Worm (Caenorhabditis elegans): Measurements from ENCODE around the gene T03D8.6.

T03D8.6 gene

DNA sequence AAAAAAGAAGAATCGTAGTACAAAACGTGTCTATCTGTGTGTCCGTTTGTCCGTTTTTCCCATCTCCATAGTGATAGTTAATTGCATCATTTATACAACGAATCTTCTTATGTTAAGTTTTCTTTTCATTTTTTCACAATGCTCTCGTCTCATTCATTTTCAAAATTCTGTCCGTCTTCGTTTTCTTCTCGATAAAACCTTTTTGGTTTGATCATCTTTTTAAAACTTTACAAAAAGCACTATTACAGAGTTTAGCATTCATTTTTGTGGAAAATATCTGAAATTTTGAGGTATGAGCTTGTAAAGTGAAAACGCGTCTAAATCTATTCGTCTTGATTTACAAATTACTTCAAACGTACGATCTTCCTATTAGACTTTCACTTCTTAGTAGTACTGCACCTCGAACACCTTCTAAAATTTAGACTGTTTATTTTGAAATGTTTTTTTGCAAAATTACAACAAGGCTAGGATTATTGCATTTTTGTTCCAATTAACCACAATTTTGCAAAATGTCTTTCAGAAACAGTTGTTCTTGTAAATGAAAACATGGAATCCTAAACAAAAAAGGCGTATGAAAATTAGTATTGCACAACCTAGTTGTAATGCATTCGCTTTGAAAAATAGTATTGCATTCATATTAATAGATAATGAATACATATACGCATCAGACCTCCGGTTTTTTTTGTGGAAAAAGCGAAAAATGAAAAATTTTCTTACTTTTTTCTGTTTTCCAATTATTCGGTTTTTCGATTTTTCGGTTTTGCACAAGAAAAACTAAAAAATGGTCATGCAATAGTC, 34.9 kb downstream of the T03D8.6 start:
- peak; percentile 29 for TF ChIP-seq elt-2 (tag; optimal IDR thresholded peaks at IDR 0.05)
- no peak for TF ChIP-seq unc-62 (GFP tag; optimal IDR thresholded peaks at IDR 0.05)
- TF ChIP-seq fkh-2 (tag; optimal IDR thresholded peaks at IDR 0.05) = no peak
- TF ChIP-seq aly-2 (tag; optimal IDR thresholded peaks at IDR 0.05) = peak; percentile 53
- TF ChIP-seq hmg-11 (tag; optimal IDR thresholded peaks at IDR 0.05) = no peak
- no peak for TF ChIP-seq ztf-11 (tag; optimal IDR thresholded peaks at IDR 0.05)
- no peak for TF ChIP-seq R02D3.7 (tag; optimal IDR thresholded peaks at IDR 0.05)
- no peak for TF ChIP-seq egl-5 (tag; optimal IDR thresholded peaks at IDR 0.05)
- no peak for TF ChIP-seq snpc-4 (tag; optimal IDR thresholded peaks at IDR 0.05)
- peak; percentile 37 for TF ChIP-seq ceh-28 (tag; optimal IDR thresholded peaks at IDR 0.05)
- TF ChIP-seq nhr-77 (tag; optimal IDR thresholded peaks at IDR 0.05) = no peak
- TF ChIP-seq lin-15B (tag; optimal IDR thresholded peaks at IDR 0.05) = no peak
- no peak for TF ChIP-seq jun-1 (tag; optimal IDR thresholded peaks at IDR 0.05)
- TF ChIP-seq nhr-11 (tag; optimal IDR thresholded peaks at IDR 0.05) = no peak
- TF ChIP-seq ama-1 (optimal IDR thresholded peaks at IDR 0.05) = peak; percentile 1
- no peak for TF ChIP-seq nhr-76 (tag; optimal IDR thresholded peaks at IDR 0.05)
- no peak for TF ChIP-seq nhr-28 (tag; optimal IDR thresholded peaks at IDR 0.05)

DNA sequence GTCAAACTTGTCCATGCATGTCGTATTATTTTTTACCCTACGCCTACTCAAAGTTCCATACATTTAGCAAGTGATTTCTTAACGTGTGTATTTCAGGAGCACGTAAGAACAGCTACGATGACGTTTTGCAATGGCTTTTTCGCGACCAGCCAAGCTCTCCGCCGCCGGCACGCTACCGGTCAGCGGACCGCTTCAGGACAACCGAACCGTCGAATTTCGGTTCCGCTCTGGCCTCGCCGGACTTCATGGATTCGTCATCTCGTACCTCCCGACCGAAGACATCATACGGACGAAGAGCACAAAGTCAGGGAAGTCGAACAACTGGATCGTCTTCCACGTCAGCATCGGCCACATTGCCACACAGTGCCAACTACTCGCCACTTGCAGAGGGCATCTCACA, 36.5 kb downstream of the T03D8.6 start:
- no peak for TF ChIP-seq ama-1 (optimal IDR thresholded peaks at IDR 0.05)
- TF ChIP-seq elt-2 (tag; optimal IDR thresholded peaks at IDR 0.05) = no peak
- TF ChIP-seq ceh-82 (tag; optimal IDR thresholded peaks at IDR 0.05) = no peak
- no peak for TF ChIP-seq nhr-76 (tag; optimal IDR thresholded peaks at IDR 0.05)
- no peak for TF ChIP-seq mml-1 (tag; optimal IDR thresholded peaks at IDR 0.05)
- no peak for TF ChIP-seq zag-1 (tag; optimal IDR thresholded peaks at IDR 0.05)
- TF ChIP-seq ceh-16 (tag; optimal IDR thresholded peaks at IDR 0.05) = no peak
- TF ChIP-seq fkh-10 (GFP tag; optimal IDR thresholded peaks at IDR 0.05) = no peak
- TF ChIP-seq eor-1 (tag; optimal IDR thresholded peaks at IDR 0.05) = no peak
- TF ChIP-seq nhr-237 (tag; optimal IDR thresholded peaks at IDR 0.05) = no peak
- no peak for TF ChIP-seq lsy-12 (tag; optimal IDR thresholded peaks at IDR 0.05)
- TF ChIP-seq egl-27 (tag; optimal IDR thresholded peaks at IDR 0.05) = no peak
- TF ChIP-seq nhr-77 (tag; optimal IDR thresholded peaks at IDR 0.05) = no peak
- no peak for TF ChIP-seq mdl-1 (tag; optimal IDR thresholded peaks at IDR 0.05)
- no peak for TF ChIP-seq ztf-4 (tag; optimal IDR thresholded peaks at IDR 0.05)

DNA sequence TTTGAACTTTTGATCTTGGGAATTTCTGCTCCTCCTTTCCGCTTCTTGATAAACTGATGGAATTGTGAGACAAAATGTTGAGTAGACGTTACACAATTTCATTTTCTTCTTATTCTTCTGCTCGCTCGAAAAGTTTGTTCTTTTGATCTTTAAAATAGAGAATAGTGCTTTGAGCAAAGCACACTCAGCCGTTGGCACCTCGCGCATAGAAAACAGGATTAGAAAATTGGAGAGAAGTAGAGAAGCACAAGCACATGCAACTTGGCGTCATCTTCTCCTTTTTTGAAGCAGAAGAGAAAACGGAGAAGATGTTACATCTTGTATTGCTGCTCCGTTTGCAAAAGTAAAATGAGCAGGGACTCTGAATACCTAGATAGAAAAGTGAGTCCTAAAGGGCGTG, 37.9 kb downstream of the T03D8.6 start:
- peak; percentile 33 for TF ChIP-seq lin-15B (tag; optimal IDR thresholded peaks at IDR 0.05)
- peak; percentile 48 for TF ChIP-seq lsy-12 (tag; optimal IDR thresholded peaks at IDR 0.05)
- peak; percentile 3 for TF ChIP-seq ceh-28 (tag; optimal IDR thresholded peaks at IDR 0.05)
- TF ChIP-seq mdl-1 (tag; optimal IDR thresholded peaks at IDR 0.05) = peak; percentile 24
- TF ChIP-seq ama-1 (optimal IDR thresholded peaks at IDR 0.05) = peak; percentile 86
- TF ChIP-seq fkh-10 (GFP tag; optimal IDR thresholded peaks at IDR 0.05) = peak; percentile 98
- TF ChIP-seq nfya-1 (tag; optimal IDR thresholded peaks at IDR 0.05; ENCODE audit: insufficient read depth) = peak; percentile 87
- no peak for TF ChIP-seq nhr-77 (tag; optimal IDR thresholded peaks at IDR 0.05)
- peak; percentile 38 for TF ChIP-seq hmg-11 (tag; optimal IDR thresholded peaks at IDR 0.05)
- TF ChIP-seq lin-39 (tag; optimal IDR thresholded peaks at IDR 0.05) = peak; percentile 33
- TF ChIP-seq ceh-16 (tag; optimal IDR thresholded peaks at IDR 0.05) = no peak

DNA sequence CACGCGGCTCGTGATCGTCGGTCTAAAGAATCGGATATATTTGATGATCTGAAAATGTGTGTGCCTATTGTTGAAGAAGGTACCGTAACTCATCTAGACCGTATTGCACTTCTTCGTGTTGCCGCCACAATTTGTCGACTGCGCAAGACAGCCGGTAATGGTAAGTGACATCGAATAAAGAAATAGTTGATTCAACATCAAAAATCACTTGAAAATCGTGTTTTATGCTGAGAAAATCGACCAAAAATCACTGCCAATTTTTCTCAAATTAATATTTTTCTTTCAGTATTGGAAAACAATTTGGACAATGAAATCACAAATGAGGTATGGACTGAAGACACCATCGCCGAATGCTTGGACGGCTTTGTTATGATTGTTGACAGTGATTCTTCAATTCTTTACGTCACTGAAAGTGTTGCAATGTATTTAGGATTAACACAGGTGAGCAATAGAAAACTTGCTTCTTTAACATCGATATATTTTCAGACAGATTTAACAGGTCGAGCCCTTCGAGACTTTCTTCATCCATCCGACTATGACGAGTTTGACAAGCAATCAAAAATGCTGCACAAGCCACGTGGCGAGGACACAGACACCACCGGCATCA, 38.7 kb downstream of the T03D8.6 start:
- no peak for TF ChIP-seq unc-39 (tag; optimal IDR thresholded peaks at IDR 0.05)
- TF ChIP-seq ama-1 (optimal IDR thresholded peaks at IDR 0.05) = peak; percentile 27

DNA sequence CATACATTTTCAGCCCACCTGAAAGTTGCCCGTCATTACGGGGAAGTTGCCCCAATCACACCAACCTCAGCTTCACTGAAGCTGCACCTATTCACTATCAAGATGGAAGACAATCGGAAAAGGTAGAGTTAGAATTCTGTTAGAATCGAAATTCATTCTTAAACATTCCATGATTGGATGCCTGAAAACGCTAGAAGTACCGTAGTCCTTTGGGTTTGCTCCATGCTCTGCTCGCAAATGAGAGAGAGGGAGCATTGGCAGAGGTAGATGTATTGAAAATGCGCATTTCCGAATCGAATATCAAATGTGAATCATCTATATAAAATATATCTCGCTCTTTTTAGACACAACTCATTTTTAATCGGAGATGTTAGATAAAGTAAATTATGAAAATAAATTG, 39.7 kb downstream of the T03D8.6 start, which contains the start of gene hif-1:
Gene hif-1 (plus strand): TSS at position 8 of the 400 bp plus-strand sequence.
- TF ChIP-seq ama-1 (optimal IDR thresholded peaks at IDR 0.05) (peak; percentile 65), elt-2 (tag; optimal IDR thresholded peaks at IDR 0.05) (no peak), nfya-1 (tag; optimal IDR thresholded peaks at IDR 0.05; ENCODE audit: insufficient read depth) (peak; percentile 65)
